Fruit fly (Drosophila melanogaster): ENCODE data around the gene CG45492.
"Not testable (repeated sequence)": the region's sequence is repeated elsewhere in the genome, so short reads cannot be mapped to it uniquely, and the experiment has no call there.

The CG45492 gene

dm6 chrX:19948773-19949172 lies 4.8 kb upstream of the CG45492 start, which contains the start of gene CG45493:
CG45493 (minus strand) TSS chrX:19948873.
- TF ChIP-seq CG17806 (tag; optimal IDR thresholded peaks at IDR 0.05); Pif1A (GFP tag; optimal IDR thresholded peaks at IDR 0.05); EcR (GFP tag; optimal IDR thresholded peaks at IDR 0.05): not testable (repeated sequence)

- TF ChIP-seq Pif1A (GFP tag; optimal IDR thresholded peaks at IDR 0.05); fd96Ca (GFP tag; IDR thresholded peaks at IDR 0.05); CG32121 (GFP tag; IDR thresholded peaks at IDR 0.05): not testable (repeated sequence)
Observed at dm6 chrX:19938894-19939293, 5.1 kb downstream of the CG45492 start, which contains the start of gene CG45491. CG45491 (minus strand) TSS chrX:19938994.

dm6 chrX:19934194-19934593 lies 9.8 kb downstream of the CG45492 start, which contains the start of gene CG45490:
CG45490 (minus strand) TSS chrX:19934294.
- not testable (repeated sequence) for TF ChIP-seq CG34367, D1, CG17806 (tag; optimal IDR thresholded peaks at IDR 0.05)

dm6 chrX:19929078-19929477 lies 14.9 kb downstream of the CG45492 start, which contains the start of gene CG45489:
CG45489 (minus strand) TSS chrX:19929178.
- TF ChIP-seq CG12605 (GFP tag; IDR thresholded peaks at IDR 0.05); D1 (tag; optimal IDR thresholded peaks at IDR 0.05); gl (tag; optimal IDR thresholded peaks at IDR 0.05): not testable (repeated sequence)

dm6 chrX:19920335-19920734 lies 23.6 kb downstream of the CG45492 start, which contains the start of gene CG45488:
CG45488 (minus strand) TSS chrX:19920435.
- not testable (repeated sequence) for TF ChIP-seq Ets98B, CG4496, CG12605 (GFP tag; IDR thresholded peaks at IDR 0.05)

dm6 chrX:19915181-19915580 lies 28.8 kb downstream of the CG45492 start, which contains the start of gene CG45487:
CG45487 (minus strand) TSS chrX:19915281.
- TF ChIP-seq CG9948 (tag; optimal IDR thresholded peaks at IDR 0.05); Pif1B (GFP tag; optimal IDR thresholded peaks at IDR 0.05); EcR (GFP tag; optimal IDR thresholded peaks at IDR 0.05): not testable (repeated sequence)

dm6 chrX:19910017-19910416 lies 33.9 kb downstream of the CG45492 start, which contains the start of gene CG45486:
CG45486 (minus strand) TSS chrX:19910117.
- TF ChIP-seq CG4496 (GFP tag; IDR thresholded peaks at IDR 0.05); CG10348 (GFP tag; IDR thresholded peaks at IDR 0.05); CG14655 (GFP tag; optimal IDR thresholded peaks at IDR 0.05): not testable (repeated sequence)

dm6 chrX:19899978-19900377 lies 44.0 kb downstream of the CG45492 start:
- no peak for TF ChIP-seq Snoo (tag; optimal IDR thresholded peaks at IDR 0.05)
- no peak for TF ChIP-seq rn (GFP tag; IDR thresholded peaks at IDR 0.05)
- no peak for TF ChIP-seq CG32121 (GFP tag; IDR thresholded peaks at IDR 0.05)
- no peak for TF ChIP-seq fd96Ca (GFP tag; IDR thresholded peaks at IDR 0.05)
- TF ChIP-seq CG8159 (tag; optimal IDR thresholded peaks at IDR 0.05): no peak
- TF ChIP-seq CG9948 (tag; optimal IDR thresholded peaks at IDR 0.05): no peak

- TF ChIP-seq EcR (GFP tag; optimal IDR thresholded peaks at IDR 0.05): peak; percentile 2
- no peak for TF ChIP-seq gl (tag; optimal IDR thresholded peaks at IDR 0.05)
Observed at dm6 chrX:19897991-19898473, 45.9 kb downstream of the CG45492 start.

dm6 chrX:19897328-19897990 lies 46.5 kb downstream of the CG45492 start:
- peak; percentile 30 for TF ChIP-seq CG17806 (tag; optimal IDR thresholded peaks at IDR 0.05)
- TF ChIP-seq rn (GFP tag; IDR thresholded peaks at IDR 0.05): no peak

Data from whole organism, pupa.